Fruit fly (Drosophila melanogaster): Measurements from ENCODE around the gene CG11889.

Gene CG11889

dm6 chr3R:25281165-25281564 lies 11.2 kb downstream of the CG11889 start, which contains the start of gene CG11892 (continued):
- TF ChIP-seq zfh2 (GFP tag; optimal IDR thresholded peaks at IDR 0.05), result no peak
- no peak for TF ChIP-seq CG7745 (tag; optimal IDR thresholded peaks at IDR 0.05)
- TF ChIP-seq CG7839 (tag; optimal IDR thresholded peaks at IDR 0.05), result no peak
- TF ChIP-seq CG12071 (GFP tag; optimal IDR thresholded peaks at IDR 0.05), result peak; percentile 81
- TF ChIP-seq salm (tag; optimal IDR thresholded peaks at IDR 0.05), result peak; percentile 16
- TF ChIP-seq CG14050 (GFP tag; IDR thresholded peaks at IDR 0.05), result 0 out of 3 replicates have a peak, but pooled peaks have one; percentile 13
- TF ChIP-seq Fer3 (tag; optimal IDR thresholded peaks at IDR 0.05), result peak; percentile 56
- no peak for TF ChIP-seq HLH54F (GFP tag; optimal IDR thresholded peaks at IDR 0.05)
- no peak for TF ChIP-seq HmgD (GFP tag; optimal IDR thresholded peaks at IDR 0.05)
- TF ChIP-seq Dp (GFP tag; optimal IDR thresholded peaks at IDR 0.05), result no peak
- TF ChIP-seq h (optimal IDR thresholded peaks at IDR 0.05), result no peak
- TF ChIP-seq CG8924 (tag; optimal IDR thresholded peaks at IDR 0.05), result no peak
- TF ChIP-seq ato (GFP tag; IDR thresholded peaks at IDR 0.05; ENCODE audit: partially characterized antibody), result no peak
- no peak for TF ChIP-seq br (optimal IDR thresholded peaks at IDR 0.05)
- no peak for TF ChIP-seq CG1602 (GFP tag; optimal IDR thresholded peaks at IDR 0.05)
- peak; percentile 12 for TF ChIP-seq Hand (GFP tag; optimal IDR thresholded peaks at IDR 0.05)
- TF ChIP-seq Rx (GFP tag; IDR thresholded peaks at IDR 0.05), result no peak
- no peak for TF ChIP-seq Stat92E (GFP tag; optimal IDR thresholded peaks at IDR 0.05)
- TF ChIP-seq inv (GFP tag; IDR thresholded peaks at IDR 0.05; ENCODE audit: partially characterized antibody), result no peak
- TF ChIP-seq Ravus (GFP tag; IDR thresholded peaks at IDR 0.05), result no peak
- TF ChIP-seq Asciz (GFP tag; optimal IDR thresholded peaks at IDR 0.05), result peak; percentile 42
- TF ChIP-seq CG12155 (GFP tag; optimal IDR thresholded peaks at IDR 0.05), result no peak
- peak; percentile 56 for TF ChIP-seq CG1603 (tag; optimal IDR thresholded peaks at IDR 0.05)
- no peak for TF ChIP-seq CG9437 (GFP tag; optimal IDR thresholded peaks at IDR 0.05)
- no peak for TF ChIP-seq repo (GFP tag; optimal IDR thresholded peaks at IDR 0.05)
- TF ChIP-seq vnd (GFP tag; IDR thresholded peaks at IDR 0.05; ENCODE audit: partially characterized antibody), result no peak
- no peak for TF ChIP-seq phol (tag; optimal IDR thresholded peaks at IDR 0.05)
- no peak for TF ChIP-seq CG7271 (tag; optimal IDR thresholded peaks at IDR 0.05)
- TF ChIP-seq exex (tag; optimal IDR thresholded peaks at IDR 0.05), result peak; percentile 15
- TF ChIP-seq CG12236 (GFP tag; optimal IDR thresholded peaks at IDR 0.05), result no peak
- TF ChIP-seq CG11560 (tag; IDR thresholded peaks at IDR 0.05), result no peak
- peak; percentile 46 for TF ChIP-seq CG18619 (GFP tag; optimal IDR thresholded peaks at IDR 0.05)
- peak; percentile 37 for TF ChIP-seq Sox102F (GFP tag; optimal IDR thresholded peaks at IDR 0.05)
- no peak for TF ChIP-seq HLH3B (GFP tag; IDR thresholded peaks at IDR 0.05)
- TF ChIP-seq pros (GFP tag; optimal IDR thresholded peaks at IDR 0.05), result no peak
- peak; percentile 46 for TF ChIP-seq CG12659 (GFP tag; optimal IDR thresholded peaks at IDR 0.05)
- TF ChIP-seq CG13424 (tag; optimal IDR thresholded peaks at IDR 0.05), result peak; percentile 52
- no peak for TF ChIP-seq row (GFP tag; IDR thresholded peaks at IDR 0.05)
- TF ChIP-seq CoRest (tag; optimal IDR thresholded peaks at IDR 0.05), result no peak
- TF ChIP-seq Side (GFP tag; optimal IDR thresholded peaks at IDR 0.05), result no peak
- TF ChIP-seq CG3847 (GFP tag; IDR thresholded peaks at IDR 0.05), result no peak
- TF ChIP-seq CG6765 (GFP tag; optimal IDR thresholded peaks at IDR 0.05), result peak; percentile 30
- TF ChIP-seq Jarid2 (GFP tag; optimal IDR thresholded peaks at IDR 0.05), result no peak
- TF ChIP-seq CG17912 (GFP tag; optimal IDR thresholded peaks at IDR 0.05), result peak; percentile 73
- no peak for TF ChIP-seq tna (GFP tag; IDR thresholded peaks at IDR 0.05; ENCODE audit: partially characterized antibody)
- TF ChIP-seq Elba2 (GFP tag; optimal IDR thresholded peaks at IDR 0.05), result no peak
- no peak for TF ChIP-seq CG10654 (GFP tag; optimal IDR thresholded peaks at IDR 0.05)
- TF ChIP-seq crc (GFP tag; optimal IDR thresholded peaks at IDR 0.05), result no peak
- peak; percentile 32 for TF ChIP-seq HmgZ (tag; optimal IDR thresholded peaks at IDR 0.05)
- no peak for TF ChIP-seq hkb (optimal IDR thresholded peaks at IDR 0.05)
- peak; percentile 27; the same call in 1 of the 2 replicates for TF ChIP-seq hkb (GFP tag; IDR thresholded peaks at IDR 0.05)
- TF ChIP-seq Hey (tag; optimal IDR thresholded peaks at IDR 0.05), result peak; percentile 53
